Fruit fly (Drosophila melanogaster) whole organism, embryonic: ENCODE measurements around the gene CG15498.

Experiments used
- Ada2b ChIP-seq: fragments of 200-800 bp; sonication (Bioruptor generic); IDR thresholded peaks from 2 replicates; pipeline ENCODE4 v1.3.6; 2022; ENCODE audit warnings: missing biosample characterization, missing genetic modification characterization
- BEAF-32 ChIP-seq: fragments of 200-800 bp; sonication (Bioruptor generic); optimal IDR thresholded peaks from 3 replicates; lab custom pipeline; 2017; ENCODE audit warnings: missing biosample characterization, missing genetic modification characterization, mild to moderate bottlenecking, moderate library complexity, missing genetic modification reagents
- CG12155 ChIP-seq: fragments of 200-800 bp; sonication (Bioruptor generic); optimal IDR thresholded peaks from 3 replicates; lab custom pipeline; 2016; ENCODE audit warnings: missing biosample characterization, missing genetic modification characterization
- CG12219 ChIP-seq: fragments of 200-800 bp; sonication (Bioruptor generic); optimal IDR thresholded peaks from 3 replicates; lab custom pipeline; 2018; ENCODE audit warnings: missing biosample characterization, mild to moderate bottlenecking, missing genetic modification characterization
- CG12769 ChIP-seq: fragments of 200-800 bp; sonication (Bioruptor generic); optimal IDR thresholded peaks from 2 replicates; lab custom pipeline; 2019; ENCODE audit warnings: missing biosample characterization, mild to moderate bottlenecking, missing genetic modification characterization, moderate library complexity
- CG14441 ChIP-seq: fragments of 200-800 bp; sonication (Bioruptor generic); IDR thresholded peaks from 2 replicates; pipeline ENCODE4 v1.3.6; 2022; ENCODE audit warnings: missing biosample characterization, missing genetic modification characterization
- CG15269 ChIP-seq: fragments of 200-800 bp; sonication (Bioruptor generic); optimal IDR thresholded peaks from 2 replicates; lab custom pipeline; 2018; ENCODE audit warnings: missing biosample characterization, mild to moderate bottlenecking, missing genetic modification characterization, moderate library complexity
- CG17186 ChIP-seq: fragments of 200-800 bp; sonication (Bioruptor generic); optimal IDR thresholded peaks from 3 replicates; lab custom pipeline; 2017; ENCODE audit warnings: missing biosample characterization, missing genetic modification reagents, missing genetic modification characterization
- CG17361 ChIP-seq: fragments of 200-800 bp; sonication (Bioruptor generic); IDR thresholded peaks from 3 replicates; pipeline ENCODE4 v1.3.6; 2022; ENCODE audit warnings: missing biosample characterization, missing genetic modification characterization
- CG17802 ChIP-seq: fragments of 200-800 bp; sonication (Bioruptor generic); optimal IDR thresholded peaks from 2 replicates; lab custom pipeline; 2018; ENCODE audit warnings: missing biosample characterization, mild to moderate bottlenecking, missing genetic modification characterization, moderate library complexity
- CG3065 ChIP-seq: fragments of 200-800 bp; sonication (Bioruptor generic); optimal IDR thresholded peaks from 2 replicates; lab custom pipeline; 2016; ENCODE audit warnings: missing biosample characterization, missing genetic modification characterization
- CG32767 ChIP-seq: fragments of 200-800 bp; sonication (Bioruptor generic); IDR thresholded peaks from 2 replicates; pipeline ENCODE4 v1.3.6; 2022; ENCODE audit warnings: missing biosample characterization, missing genetic modification characterization
- CG33557 ChIP-seq: fragments of 200-800 bp; sonication (Bioruptor generic); optimal IDR thresholded peaks from 2 replicates; lab custom pipeline; 2019; ENCODE audit warnings: missing biosample characterization, mild to moderate bottlenecking, missing genetic modification characterization, moderate library complexity
- CG3726 ChIP-seq: fragments of 200-800 bp; sonication (Bioruptor generic); IDR thresholded peaks from 3 replicates; pipeline ENCODE4, ENCODE4 v1.3.6; 2022; ENCODE audit warnings: missing biosample characterization, missing genetic modification characterization
- CG4424 ChIP-seq: fragments of 200-800 bp; sonication (Bioruptor generic); optimal IDR thresholded peaks from 3 replicates; lab custom pipeline; 2016; ENCODE audit warnings: missing biosample characterization, missing genetic modification characterization
- CG5953 ChIP-seq: fragments of 200-800 bp; sonication (Bioruptor generic); IDR thresholded peaks from 2 replicates; pipeline ENCODE4 v1.3.6; 2022; ENCODE audit warnings: missing biosample characterization, missing genetic modification characterization
- CG7987 ChIP-seq: fragments of 200-800 bp; sonication (Bioruptor generic); optimal IDR thresholded peaks from 2 replicates; lab custom pipeline; 2018; ENCODE audit warnings: missing biosample characterization, mild to moderate bottlenecking, missing genetic modification characterization, moderate library complexity
- CG8924 ChIP-seq: fragments of 200-800 bp; optimal IDR thresholded peaks from 3 replicates; lab custom pipeline; 2019; ENCODE audit warnings: missing biosample characterization, mild to moderate bottlenecking, missing genetic modification characterization, moderate library complexity
- CHES-1-like ChIP-seq: fragments of 200-800 bp; sonication (Bioruptor generic); optimal IDR thresholded peaks from 2 replicates; lab custom pipeline; 2016; ENCODE audit warnings: missing biosample characterization, missing genetic modification characterization
- D19A ChIP-seq: fragments of 200-800 bp; optimal IDR thresholded peaks from 3 replicates; lab custom pipeline; 2019; ENCODE audit warnings: missing biosample characterization, mild to moderate bottlenecking, missing genetic modification characterization, moderate library complexity
- HLH3B ChIP-seq: fragments of 200-800 bp; sonication (Bioruptor generic); IDR thresholded peaks from 2 replicates; pipeline ENCODE4 v1.3.6; 2022; ENCODE audit warnings: missing biosample characterization, missing genetic modification characterization
- HLH4C ChIP-seq: fragments of 200-800 bp; sonication (Bioruptor generic); IDR thresholded peaks from 3 replicates; pipeline ENCODE4 v1.3.6; 2022; ENCODE audit warnings: missing biosample characterization, missing genetic modification characterization; ENCODE audit not compliant: partially characterized antibody
- HmgZ ChIP-seq: fragments of 200-800 bp; sonication (Bioruptor generic); optimal IDR thresholded peaks from 2 replicates; lab custom pipeline; 2018; ENCODE audit warnings: missing biosample characterization, mild to moderate bottlenecking, missing genetic modification characterization
- Jarid2 ChIP-seq: fragments of 200-800 bp; sonication (Bioruptor generic); optimal IDR thresholded peaks from 3 replicates; lab custom pipeline; 2017; ENCODE audit warnings: mild to moderate bottlenecking, missing biosample characterization, missing genetic modification reagents, missing genetic modification characterization
- Max ChIP-seq: fragments of 200-800 bp; sonication (Bioruptor generic); optimal IDR thresholded peaks from 2 replicates; lab custom pipeline; 2016; ENCODE audit warnings: missing biosample characterization, mild to moderate bottlenecking, missing genetic modification characterization
- Sin3A ChIP-seq: fragments of >200 bp; optimal IDR thresholded peaks from 2 replicates; lab custom pipeline; 2018
- Six4 ChIP-seq: fragments of 200-800 bp; sonication (Bioruptor generic); optimal IDR thresholded peaks from 2 replicates; lab custom pipeline; 2016; ENCODE audit warnings: missing biosample characterization, missing genetic modification characterization
- Trl ChIP-seq, 3 experiments: fragments of >200 bp in 2 of 3; fragments of 200-800 bp in 1 of 3; sonication (Bioruptor generic) in 1 of 3; optimal IDR thresholded peaks; 2 replicates in 1 of 3; 3 replicates in 2 of 3; lab custom pipeline; 2016 to 2017; ENCODE audit warnings: missing biosample characterization in 1 of 3, missing genetic modification characterization in 1 of 3
- amos ChIP-seq: fragments of 200-800 bp; sonication (Bioruptor generic); IDR thresholded peaks from 2 replicates; pipeline ENCODE4 v1.3.6; 2022; ENCODE audit warnings: missing biosample characterization, missing genetic modification characterization; ENCODE audit not compliant: partially characterized antibody
- bigmax ChIP-seq: fragments of 200-800 bp; sonication (Bioruptor generic); optimal IDR thresholded peaks from 2 replicates; lab custom pipeline; 2018; ENCODE audit warnings: missing biosample characterization, mild to moderate bottlenecking, missing genetic modification characterization
- chn ChIP-seq: fragments of 200-800 bp; sonication (Bioruptor generic); optimal IDR thresholded peaks from 2 replicates; lab custom pipeline; 2016; ENCODE audit warnings: missing biosample characterization, missing genetic modification characterization
- cwo ChIP-seq: fragments of 200-800 bp; sonication (Bioruptor generic); optimal IDR thresholded peaks from 3 replicates; lab custom pipeline; 2017; ENCODE audit warnings: missing biosample characterization, missing genetic modification characterization, mild to moderate bottlenecking, moderate library complexity, missing genetic modification reagents
- dysf ChIP-seq: fragments of 200-800 bp; sonication (Bioruptor generic); IDR thresholded peaks from 3 replicates; pipeline ENCODE4 v1.3.6; 2022; ENCODE audit warnings: missing biosample characterization, missing genetic modification characterization
- en ChIP-seq: fragments of 200-800 bp; sonication (Bioruptor generic); optimal IDR thresholded peaks from 2 replicates; lab custom pipeline; 2016; ENCODE audit warnings: missing biosample characterization, missing genetic modification characterization
- esg ChIP-seq: fragments of 200-800 bp; sonication (Bioruptor generic); conservative IDR thresholded peaks from 2 replicates; pipeline ENCODE4 v1.3.6; 2022; ENCODE audit warnings: missing biosample characterization, missing genetic modification characterization
- eve ChIP-seq, 2 experiments: fragments of >200 bp; optimal IDR thresholded peaks; 2 replicates each; lab custom pipeline; 2017; ENCODE audit warnings: missing biosample characterization in 2 of 2, missing genetic modification characterization in 2 of 2
- fd102C ChIP-seq: fragments of 200-800 bp; sonication (Bioruptor generic); optimal IDR thresholded peaks from 2 replicates; lab custom pipeline; 2018; ENCODE audit warnings: missing biosample characterization, mild to moderate bottlenecking, missing genetic modification characterization, moderate library complexity
- gfzf ChIP-seq: fragments of 200-800 bp; sonication (Bioruptor generic); optimal IDR thresholded peaks from 2 replicates; lab custom pipeline; 2016; ENCODE audit warnings: missing biosample characterization, mild to moderate bottlenecking, missing genetic modification characterization, moderate library complexity
- grn ChIP-seq: fragments of 200-800 bp; sonication (Bioruptor generic); optimal IDR thresholded peaks from 3 replicates; lab custom pipeline; 2017; ENCODE audit warnings: missing biosample characterization, missing genetic modification characterization
- lola ChIP-seq, 3 experiments: fragments of >200 bp in 2 of 3; fragments of 200-800 bp in 1 of 3; sonication (Bioruptor generic) in 1 of 3; optimal IDR thresholded peaks; 2 replicates each; lab custom pipeline; 2017 to 2019; ENCODE audit warnings: missing biosample characterization in 3 of 3, missing genetic modification characterization in 3 of 3, mild to moderate bottlenecking in 1 of 3, moderate library complexity in 1 of 3
- mam ChIP-seq: fragments of 200-800 bp; sonication (Bioruptor generic); optimal IDR thresholded peaks from 3 replicates; lab custom pipeline; 2016; ENCODE audit warnings: missing biosample characterization, missing genetic modification characterization
- pfk ChIP-seq: fragments of 200-800 bp; sonication (Bioruptor generic); optimal IDR thresholded peaks from 2 replicates; lab custom pipeline; 2018; ENCODE audit warnings: missing biosample characterization, mild to moderate bottlenecking, missing genetic modification characterization, moderate library complexity
- pum ChIP-seq: fragments of 200-800 bp; sonication (Bioruptor generic); optimal IDR thresholded peaks from 2 replicates; lab custom pipeline; 2016; ENCODE audit warnings: missing biosample characterization, missing genetic modification characterization
- ro ChIP-seq: fragments of 200-800 bp; sonication (Bioruptor generic); IDR thresholded peaks from 2 replicates; pipeline ENCODE4 v1.3.6; 2022; ENCODE audit warnings: missing biosample characterization, missing genetic modification characterization
- schlank ChIP-seq: fragments of 200-800 bp; sonication (Bioruptor generic); optimal IDR thresholded peaks from 2 replicates; lab custom pipeline; 2018; ENCODE audit warnings: missing biosample characterization, mild to moderate bottlenecking, missing genetic modification characterization
- sens ChIP-seq: fragments of 200-800 bp; sonication (Bioruptor generic); peaks from one replicate; lab custom pipeline; 2016; ENCODE audit warnings: missing biosample characterization, missing genetic modification characterization
- wor ChIP-seq: fragments of 200-800 bp; sonication (Bioruptor generic); IDR thresholded peaks from 2 replicates; pipeline ENCODE4 v1.3.6; 2022; ENCODE audit warnings: missing biosample characterization, missing genetic modification characterization
- zen ChIP-seq: fragments of 200-800 bp; sonication (Bioruptor generic); optimal IDR thresholded peaks from 3 replicates; lab custom pipeline; 2018; ENCODE audit warnings: missing biosample characterization, mild to moderate bottlenecking, missing genetic modification characterization, moderate library complexity

CG15498 gene

dm6 chr3R:21534697-21535676 lies 34.0 kb downstream of the CG15498 start (continued):
- TF ChIP-seq Max (GFP tag; lab: Kevin White, UChicago) (no peak), amos (no peak), Ada2b (no peak), Six4 (no peak), eve (GFP tag; optimal IDR thresholded peaks at IDR 0.05; lab: Kevin White, UChicago) (no peak), CG7987 (GFP tag; lab: Kevin White, UChicago) (no peak), sens (GFP tag; lab: Kevin White, UChicago) (peak; percentile 37), Jarid2 (GFP tag; lab: Kevin White, UChicago) (peak; percentile 17), CG12155 (GFP tag; lab: Kevin White, UChicago) (no peak), fd102C (GFP tag; lab: Kevin White, UChicago) (peak; percentile 36), ro (no peak), CG33557 (no peak), schlank (tag; lab: Kevin White, UChicago) (no peak), lola (GFP tag; optimal IDR thresholded peaks at IDR 0.05; lab: Kevin White, UChicago) (peak in 1 of 3 experiments; percentile 33), Sin3A (no peak), gfzf (no peak), CG3726 (GFP tag; lab: Robert Waterston, UW) (no peak), CG5953 (no peak), CG12219 (GFP tag; lab: Kevin White, UChicago) (no peak), en (GFP tag; lab: Kevin White, UChicago) (no peak), CG8924 (tag; lab: Kevin White, UChicago) (peak; percentile 34), chn (GFP tag; lab: Kevin White, UChicago) (no peak), D19A (tag; lab: Kevin White, UChicago) (peak; percentile 14), HLH4C (GFP tag; lab: Robert Waterston, UW) (no peak), CG17361 (GFP tag; lab: Robert Waterston, UW) (peak; percentile 55; the same call in 2 of the 3 replicates), CG3065 (GFP tag; lab: Kevin White, UChicago) (no peak), CG14441 (no peak), CG12769 (no peak), HLH3B (GFP tag; lab: Robert Waterston, UW) (no peak), CG4424 (peak; percentile 18), mam (no peak), zen (tag; lab: Kevin White, UChicago) (peak; percentile 45), HmgZ (tag; lab: Kevin White, UChicago) (no peak), Trl (optimal IDR thresholded peaks at IDR 0.05; lab: Kevin White, UChicago) (no peak), Trl (GFP tag; optimal IDR thresholded peaks at IDR 0.05; lab: Kevin White, UChicago) (no peak), CG32767 (GFP tag; lab: Robert Waterston, UW) (no peak), cwo (GFP tag; lab: Kevin White, UChicago) (no peak), CG17186 (GFP tag; lab: Kevin White, UChicago) (no peak), pfk (no peak), grn (GFP tag; lab: Kevin White, UChicago) (no peak), wor (GFP tag; lab: Robert Waterston, UW) (no peak), dysf (GFP tag; lab: Robert Waterston, UW) (no peak), CG17802 (tag; lab: Kevin White, UChicago) (no peak), esg (GFP tag; lab: Robert Waterston, UW) (no peak), pum (GFP tag; lab: Kevin White, UChicago) (no peak), bigmax (GFP tag; lab: Kevin White, UChicago) (no peak), CG15269 (tag; lab: Kevin White, UChicago) (no peak), BEAF-32 (no peak), CHES-1-like (GFP tag; lab: Kevin White, UChicago) (no peak)
